Fruit fly (Drosophila melanogaster): ENCODE results near the gene CG8460.

CG8460 gene

dm6 chr2L:8162307-8163024, 34.5 kb upstream of the CG8460 start, which contains the start of gene Acbp1 (continued):
- TF ChIP-seq Myc (optimal IDR thresholded peaks at IDR 0.05) = no peak
- TF ChIP-seq Hnf4 (GFP tag; optimal IDR thresholded peaks at IDR 0.05) = peak; percentile 90
- TF ChIP-seq h (GFP tag; optimal IDR thresholded peaks at IDR 0.05) = peak; percentile 94
- peak; percentile 45 for TF ChIP-seq CG32264 (GFP tag; optimal IDR thresholded peaks at IDR 0.05)
- TF ChIP-seq woc (GFP tag; optimal IDR thresholded peaks at IDR 0.05) = peak; percentile 98
- TF ChIP-seq br (GFP tag; optimal IDR thresholded peaks at IDR 0.05) = peak; percentile 94
- TF ChIP-seq ey (GFP tag; optimal IDR thresholded peaks at IDR 0.05) = peak; percentile 89
- TF ChIP-seq pan (optimal IDR thresholded peaks at IDR 0.05) = no peak
- peak; percentile 92 for TF ChIP-seq Rel (GFP tag; optimal IDR thresholded peaks at IDR 0.05)
- TF ChIP-seq Rel (tag; optimal IDR thresholded peaks at IDR 0.05) = peak; percentile 90
- peak; percentile 95 for TF ChIP-seq brk (GFP tag; optimal IDR thresholded peaks at IDR 0.05)
- TF ChIP-seq CG9705 (GFP tag; optimal IDR thresholded peaks at IDR 0.05) = peak; percentile 94

- TF ChIP-seq dl (GFP tag; optimal IDR thresholded peaks at IDR 0.05; ENCODE audit: insufficient read depth in 1 of 2, partially characterized antibody in 2 of 2) (peak in 1 of 2 experiments; percentile 10), Hr83 (GFP tag; optimal IDR thresholded peaks at IDR 0.05; ENCODE audit: poor library complexity, severe bottlenecking) (peak; percentile 23), pan (optimal IDR thresholded peaks at IDR 0.05) (no peak), GATAd (GFP tag; optimal IDR thresholded peaks at IDR 0.05) (no peak), dsf (GFP tag; optimal IDR thresholded peaks at IDR 0.05; ENCODE audit: borderline replicate concordance) (no peak), rgr (GFP tag; optimal IDR thresholded peaks at IDR 0.05) (no peak), sv (GFP tag; optimal IDR thresholded peaks at IDR 0.05) (no peak), foxo (GFP tag; optimal IDR thresholded peaks at IDR 0.05) (no peak), Dif (GFP tag; optimal IDR thresholded peaks at IDR 0.05; ENCODE audit: partially characterized antibody) (peak; percentile 9), fru (GFP tag; optimal IDR thresholded peaks at IDR 0.05) (no peak), Mio (GFP tag; optimal IDR thresholded peaks at IDR 0.05) (no peak)
Observed at dm6 chr2L:8163025-8163351, 34.0 kb upstream of the CG8460 start, which contains the start of gene Piezo. TSS of gene Piezo (plus strand) at chr2L:8163073.

- TF ChIP-seq fru (GFP tag; optimal IDR thresholded peaks at IDR 0.05) = peak; percentile 6
- TF ChIP-seq Rel (GFP tag; optimal IDR thresholded peaks at IDR 0.05) = no peak
- no peak for TF ChIP-seq Rel (tag; optimal IDR thresholded peaks at IDR 0.05)
- no peak for TF ChIP-seq CG9705 (GFP tag; optimal IDR thresholded peaks at IDR 0.05)
- TF ChIP-seq Hr78 (GFP tag; optimal IDR thresholded peaks at IDR 0.05) = no peak
- TF ChIP-seq dl (GFP tag; optimal IDR thresholded peaks at IDR 0.05; ENCODE audit: insufficient read depth in 1 of 2, partially characterized antibody in 2 of 2) = peak in 1 of 2 experiments; percentile 3
- TF ChIP-seq Hnf4 (GFP tag; optimal IDR thresholded peaks at IDR 0.05) = no peak
- no peak for TF ChIP-seq Jra (GFP tag; optimal IDR thresholded peaks at IDR 0.05)
- TF ChIP-seq GATAd (GFP tag; optimal IDR thresholded peaks at IDR 0.05) = no peak
- TF ChIP-seq pan (optimal IDR thresholded peaks at IDR 0.05) = no peak
- no peak for TF ChIP-seq h (GFP tag; optimal IDR thresholded peaks at IDR 0.05)
- TF ChIP-seq jim (GFP tag; optimal IDR thresholded peaks at IDR 0.05) = no peak
Observed at dm6 chr2L:8163588-8164166, 33.3 kb upstream of the CG8460 start.

- peak; percentile 35 for TF ChIP-seq dsf (GFP tag; optimal IDR thresholded peaks at IDR 0.05; ENCODE audit: borderline replicate concordance)
- peak; percentile 61 for TF ChIP-seq Jra (GFP tag; optimal IDR thresholded peaks at IDR 0.05)
- TF ChIP-seq sage (GFP tag; optimal IDR thresholded peaks at IDR 0.05) = peak; percentile 3
- peak in 1 of 2 experiments; percentile 45 for TF ChIP-seq foxo (GFP tag; optimal IDR thresholded peaks at IDR 0.05)
- TF ChIP-seq psq (GFP tag; optimal IDR thresholded peaks at IDR 0.05) = peak; percentile 41
- peak; percentile 73 for TF ChIP-seq rgr (GFP tag; optimal IDR thresholded peaks at IDR 0.05)
- peak; percentile 38 for TF ChIP-seq dmrt93B (GFP tag; optimal IDR thresholded peaks at IDR 0.05)
- TF ChIP-seq N (GFP tag; optimal IDR thresholded peaks at IDR 0.05) = no peak
- TF ChIP-seq Hr83 (GFP tag; optimal IDR thresholded peaks at IDR 0.05; ENCODE audit: poor library complexity, severe bottlenecking) = peak; percentile 96
- peak; percentile 67 for TF ChIP-seq Hnf4 (GFP tag; optimal IDR thresholded peaks at IDR 0.05)
- peak; percentile 47 for TF ChIP-seq OdsH (GFP tag; optimal IDR thresholded peaks at IDR 0.05)
- no peak for TF ChIP-seq lola (GFP tag; optimal IDR thresholded peaks at IDR 0.05)
- TF ChIP-seq HLH106 (tag; optimal IDR thresholded peaks at IDR 0.05) = peak; percentile 5
- no peak for TF ChIP-seq CG9705 (GFP tag; optimal IDR thresholded peaks at IDR 0.05)
- TF ChIP-seq sv (GFP tag; optimal IDR thresholded peaks at IDR 0.05) = peak; percentile 41
- TF ChIP-seq tai (GFP tag; optimal IDR thresholded peaks at IDR 0.05) = peak; percentile 62
- TF ChIP-seq h (GFP tag; optimal IDR thresholded peaks at IDR 0.05) = peak; percentile 62
- TF ChIP-seq Sp1 (GFP tag; optimal IDR thresholded peaks at IDR 0.05) = peak; percentile 52
- TF ChIP-seq Mio (GFP tag; optimal IDR thresholded peaks at IDR 0.05) = no peak
- peak; percentile 19 for TF ChIP-seq br (GFP tag; optimal IDR thresholded peaks at IDR 0.05)
- TF ChIP-seq brk (GFP tag; optimal IDR thresholded peaks at IDR 0.05) = peak; percentile 63
- no peak for TF ChIP-seq dl (GFP tag; optimal IDR thresholded peaks at IDR 0.05; ENCODE audit: insufficient read depth in 1 of 2, partially characterized antibody in 2 of 2)
Observed at dm6 chr2L:8164219-8164618, 32.8 kb upstream of the CG8460 start.
